Worm (Caenorhabditis elegans): ENCODE measurements around the gene srw-60.
A peak's percentile ranks its signal among the peaks of the same experiment; 100 is the strongest.

The srw-60 gene

DNA sequence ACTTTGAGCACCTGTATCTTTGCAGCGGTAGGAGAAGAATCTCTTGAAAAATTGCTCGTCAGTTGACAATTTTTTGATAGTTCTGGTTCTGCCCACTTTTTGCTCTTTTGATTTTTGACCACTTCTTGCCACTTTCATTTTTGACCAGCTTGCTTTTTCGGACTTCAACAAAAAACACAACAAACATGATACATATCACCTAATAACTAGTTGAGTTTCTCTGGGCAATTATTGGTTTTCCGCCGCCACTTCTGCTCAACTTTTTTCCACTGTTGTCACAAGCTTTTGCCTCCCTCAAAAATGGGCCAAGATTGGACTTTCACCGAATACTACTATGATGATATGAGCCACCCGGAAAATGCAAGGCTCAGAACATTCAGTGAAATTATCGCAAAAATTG is at the start of gene srw-60:
Gene srw-60, plus strand, starts transcription at position 301 of the 400 bp plus-strand sequence.
- TF ChIP-seq T22C8.4 (GFP tag; IDR thresholded peaks at IDR 0.05) (no peak), cog-1 (tag; optimal IDR thresholded peaks at IDR 0.05) (no peak), klf-2 (GFP tag; conservative IDR thresholded peaks at IDR 0.05) (no peak), ztf-29 (GFP tag; IDR thresholded peaks at IDR 0.05) (no peak), tab-1 (GFP tag; IDR thresholded peaks at IDR 0.05) (no peak), med-1 (GFP tag; optimal IDR thresholded peaks at IDR 0.05; ENCODE audit: insufficient read depth) (no peak), ref-1 (GFP tag; conservative IDR thresholded peaks at IDR 0.05) (no peak), flt-1 (GFP tag; IDR thresholded peaks at IDR 0.05) (no peak), ztf-23 (GFP tag; IDR thresholded peaks at IDR 0.05) (no peak)

DNA sequence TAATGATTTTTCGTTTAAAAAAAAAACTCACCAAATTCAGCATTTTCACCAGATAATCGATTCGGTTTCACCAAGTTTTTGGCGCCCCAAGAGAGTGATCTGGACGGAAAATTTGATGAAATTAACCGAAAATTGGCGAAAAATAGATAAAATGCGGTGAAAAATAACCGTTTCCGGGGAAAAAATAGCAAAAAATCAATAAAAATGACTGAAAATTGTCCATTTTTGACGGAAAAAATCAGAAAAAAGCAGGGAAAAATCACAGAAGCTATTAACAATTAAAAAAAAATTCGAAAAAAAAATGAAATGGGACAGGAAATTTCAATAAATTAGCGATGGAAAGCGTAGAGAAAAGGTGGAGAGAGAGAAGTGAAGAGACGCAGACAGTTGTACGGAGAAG is 44.9 kb upstream of the srw-60 start, which contains the start of gene ubc-15:
Gene ubc-15, minus strand, starts transcription at position 101 of the 400 bp plus-strand sequence.
- TF ChIP-seq klf-2 (GFP tag; conservative IDR thresholded peaks at IDR 0.05) (no peak), tab-1 (GFP tag; IDR thresholded peaks at IDR 0.05) (no peak), ref-1 (GFP tag; conservative IDR thresholded peaks at IDR 0.05) (no peak), ztf-23 (GFP tag; IDR thresholded peaks at IDR 0.05) (no peak), T22C8.4 (GFP tag; IDR thresholded peaks at IDR 0.05) (no peak), ztf-29 (GFP tag; IDR thresholded peaks at IDR 0.05) (no peak), flt-1 (GFP tag; IDR thresholded peaks at IDR 0.05) (no peak), med-1 (GFP tag; optimal IDR thresholded peaks at IDR 0.05; ENCODE audit: insufficient read depth) (no peak)

DNA sequence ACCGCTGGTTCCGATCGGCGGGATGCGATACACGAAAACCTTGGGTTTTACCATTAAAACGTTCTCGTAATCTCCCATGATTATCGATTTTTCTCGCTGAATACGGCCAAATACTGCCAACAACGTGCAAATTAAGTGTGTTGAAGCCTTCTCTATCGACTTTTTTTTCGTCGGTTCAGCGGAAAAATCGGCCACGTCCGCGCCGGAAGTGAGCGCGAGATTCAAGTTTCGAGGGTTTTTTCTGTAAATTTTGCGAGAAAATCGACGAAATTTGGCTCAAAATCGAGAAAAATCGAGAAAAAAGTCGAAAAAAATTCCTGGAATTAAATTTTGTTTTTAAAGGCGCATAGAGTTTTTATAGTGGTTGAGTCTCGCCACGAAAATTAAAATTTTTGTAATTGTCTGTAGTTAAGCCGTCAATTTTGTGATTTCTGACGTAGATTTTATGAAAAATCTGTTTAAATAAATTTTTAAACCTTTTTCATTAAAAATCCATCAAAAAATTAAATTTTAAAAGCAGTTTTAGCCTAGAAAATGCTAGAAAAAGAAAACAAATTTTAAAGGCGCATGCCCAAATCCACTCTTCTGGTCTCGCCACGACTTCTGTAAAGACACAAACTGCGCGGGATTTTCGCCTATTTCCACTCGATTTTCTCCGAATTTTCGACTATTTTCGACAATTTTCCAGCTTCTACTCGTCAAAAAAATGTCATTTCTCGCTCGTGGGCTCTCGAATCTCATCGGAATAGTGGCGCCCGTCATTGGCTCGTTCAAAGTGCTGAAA is 39.1 kb upstream of the srw-60 start, which contains the start of the genes ncap-1 and Y110A2AR.1:
Gene ncap-1, minus strand, starts transcription at position 241 of the 784 bp plus-strand sequence.
Gene Y110A2AR.1, plus strand, starts transcription at position 637 of the 784 bp plus-strand sequence.
- TF ChIP-seq tab-1 (GFP tag; IDR thresholded peaks at IDR 0.05), result no peak
- no peak for TF ChIP-seq klf-2 (GFP tag; conservative IDR thresholded peaks at IDR 0.05)
- TF ChIP-seq flt-1 (GFP tag; IDR thresholded peaks at IDR 0.05), result no peak
- TF ChIP-seq ref-1 (GFP tag; conservative IDR thresholded peaks at IDR 0.05), result no peak
- no peak for TF ChIP-seq med-1 (GFP tag; optimal IDR thresholded peaks at IDR 0.05; ENCODE audit: insufficient read depth)
- 0 out of 2 replicates have a peak, but pooled peaks have one; percentile 10 for TF ChIP-seq T22C8.4 (GFP tag; IDR thresholded peaks at IDR 0.05)

DNA sequence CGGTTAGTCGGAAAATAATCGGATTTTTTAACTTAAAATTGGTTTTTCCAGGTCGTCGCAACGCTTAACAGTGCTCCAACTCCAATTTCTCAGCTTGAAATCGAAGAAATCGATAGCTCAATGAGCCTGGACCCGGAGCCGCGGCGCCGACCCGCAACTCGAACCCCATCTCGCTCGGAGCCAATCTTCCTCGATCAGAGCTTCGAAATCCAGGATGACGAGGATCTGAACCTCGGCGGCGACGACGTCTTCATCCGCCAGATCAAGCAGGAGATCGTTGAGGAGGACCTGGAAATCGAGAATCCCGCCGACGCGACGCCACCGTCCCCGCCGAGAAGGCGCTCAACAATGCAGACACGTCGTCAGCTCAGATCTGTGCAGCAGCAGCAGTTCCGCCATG is 38.2 kb upstream of the srw-60 start:
- TF ChIP-seq cog-1 (tag; optimal IDR thresholded peaks at IDR 0.05) (no peak), T22C8.4 (GFP tag; IDR thresholded peaks at IDR 0.05) (no peak), ref-1 (GFP tag; conservative IDR thresholded peaks at IDR 0.05) (no peak), flt-1 (GFP tag; IDR thresholded peaks at IDR 0.05) (no peak), ztf-29 (GFP tag; IDR thresholded peaks at IDR 0.05) (no peak), ztf-23 (GFP tag; IDR thresholded peaks at IDR 0.05) (no peak), med-1 (GFP tag; optimal IDR thresholded peaks at IDR 0.05; ENCODE audit: insufficient read depth) (no peak), klf-2 (GFP tag; conservative IDR thresholded peaks at IDR 0.05) (no peak), tab-1 (GFP tag; IDR thresholded peaks at IDR 0.05) (no peak)

DNA sequence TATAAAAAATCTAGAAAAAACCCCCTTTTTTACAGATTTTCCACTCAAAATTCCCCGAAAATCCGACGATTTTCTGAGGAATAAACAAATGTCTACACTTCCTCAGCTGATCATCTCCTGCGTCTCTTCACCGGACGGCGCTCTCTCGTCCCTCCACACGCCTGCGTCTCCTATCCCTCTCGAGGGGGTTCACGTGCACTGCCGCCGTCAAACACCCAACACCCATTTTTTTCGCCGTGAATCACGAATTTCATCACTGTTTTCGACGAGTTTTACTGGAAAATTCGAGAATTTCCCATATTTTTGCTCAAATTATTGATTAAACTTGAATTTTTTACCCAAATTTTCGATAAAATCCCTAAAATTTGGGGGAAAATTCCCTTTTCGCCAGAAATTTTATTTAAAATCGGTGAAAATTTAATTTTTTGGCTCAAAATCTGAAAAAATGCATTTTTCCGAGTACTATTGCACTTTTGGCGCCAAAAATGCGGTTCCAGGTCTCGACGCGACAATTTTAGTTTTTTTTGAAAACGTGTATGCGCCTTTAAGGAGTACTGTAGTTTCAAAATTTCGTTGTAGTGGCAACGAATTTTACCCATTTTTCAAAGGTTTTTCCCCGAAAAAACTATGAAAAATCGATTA is 37.5 kb upstream of the srw-60 start:
- TF ChIP-seq ref-1 (GFP tag; conservative IDR thresholded peaks at IDR 0.05) (no peak), tab-1 (GFP tag; IDR thresholded peaks at IDR 0.05) (no peak), ztf-23 (GFP tag; IDR thresholded peaks at IDR 0.05) (no peak), cog-1 (tag; optimal IDR thresholded peaks at IDR 0.05) (no peak)

DNA sequence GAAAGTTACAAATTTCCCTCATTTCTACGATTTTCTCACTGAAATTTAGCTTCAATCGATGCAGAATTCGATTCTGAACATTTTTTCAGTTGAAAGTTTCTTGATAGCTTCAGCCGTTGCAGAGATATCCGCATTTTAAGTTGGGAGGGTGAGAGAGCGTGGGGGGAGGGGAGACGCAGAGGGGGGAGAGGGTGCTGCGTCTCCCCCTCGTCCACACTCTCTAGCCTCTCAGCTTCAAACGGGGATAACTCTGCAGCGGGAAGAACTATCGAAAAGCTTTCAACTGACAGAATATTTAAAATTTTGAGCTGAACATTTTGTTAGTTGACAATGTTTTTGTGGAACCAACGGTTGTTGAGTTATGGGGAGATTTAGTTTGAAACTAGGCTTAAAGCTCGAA is 36.5 kb upstream of the srw-60 start:
- TF ChIP-seq klf-2 (GFP tag; conservative IDR thresholded peaks at IDR 0.05) (no peak), T22C8.4 (GFP tag; IDR thresholded peaks at IDR 0.05) (no peak), ztf-23 (GFP tag; IDR thresholded peaks at IDR 0.05) (no peak), tab-1 (GFP tag; IDR thresholded peaks at IDR 0.05) (no peak), ref-1 (GFP tag; conservative IDR thresholded peaks at IDR 0.05) (no peak), flt-1 (GFP tag; IDR thresholded peaks at IDR 0.05) (no peak)

DNA sequence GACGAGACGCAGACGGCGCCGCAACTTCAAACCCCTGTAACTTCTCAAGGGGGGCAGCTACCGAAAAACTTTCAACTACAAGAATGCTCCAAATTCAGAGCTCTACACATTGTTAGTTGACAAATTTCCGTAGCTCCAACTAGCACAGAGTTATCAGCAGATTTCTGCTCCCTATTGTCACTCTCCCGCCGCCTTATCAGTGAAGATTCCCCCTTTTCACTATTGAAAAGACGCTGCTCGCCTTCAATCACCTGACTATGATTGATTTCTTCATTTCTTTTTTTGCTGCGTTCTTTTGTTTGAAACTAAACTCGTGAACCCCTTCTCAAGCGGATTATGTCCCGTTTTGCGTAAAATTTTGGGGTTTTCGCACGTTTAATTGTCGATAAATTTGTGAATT is 36.0 kb upstream of the srw-60 start:
- TF ChIP-seq med-1 (GFP tag; optimal IDR thresholded peaks at IDR 0.05; ENCODE audit: insufficient read depth) (no peak), klf-2 (GFP tag; conservative IDR thresholded peaks at IDR 0.05) (no peak), tab-1 (GFP tag; IDR thresholded peaks at IDR 0.05) (no peak), T22C8.4 (GFP tag; IDR thresholded peaks at IDR 0.05) (no peak), ref-1 (GFP tag; conservative IDR thresholded peaks at IDR 0.05) (no peak), ztf-23 (GFP tag; IDR thresholded peaks at IDR 0.05) (no peak), cog-1 (tag; optimal IDR thresholded peaks at IDR 0.05) (no peak), ztf-29 (GFP tag; IDR thresholded peaks at IDR 0.05) (no peak), flt-1 (GFP tag; IDR thresholded peaks at IDR 0.05) (no peak)

DNA sequence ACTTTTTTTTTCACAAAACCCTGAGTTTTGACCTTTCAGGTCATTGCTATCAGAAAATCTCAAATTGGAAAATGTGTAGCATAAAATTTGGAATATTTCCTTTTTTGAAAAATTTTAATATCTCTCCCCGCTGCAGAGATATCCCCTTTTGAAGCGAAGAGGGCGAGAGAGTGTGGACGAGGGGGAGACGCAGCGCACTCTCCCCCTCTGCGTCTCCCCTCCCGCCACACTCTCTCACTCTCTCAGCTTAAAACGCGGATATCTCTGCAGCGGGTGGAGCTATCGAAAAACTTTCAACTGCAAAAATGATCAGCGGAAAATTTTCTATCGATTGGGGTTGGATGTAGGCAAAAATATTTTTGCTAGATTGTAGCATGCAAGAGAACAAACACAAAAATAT is 35.6 kb upstream of the srw-60 start:
- TF ChIP-seq T22C8.4 (GFP tag; IDR thresholded peaks at IDR 0.05) (no peak), ztf-29 (GFP tag; IDR thresholded peaks at IDR 0.05) (no peak), med-1 (GFP tag; optimal IDR thresholded peaks at IDR 0.05; ENCODE audit: insufficient read depth) (no peak), ztf-23 (GFP tag; IDR thresholded peaks at IDR 0.05) (no peak)

DNA sequence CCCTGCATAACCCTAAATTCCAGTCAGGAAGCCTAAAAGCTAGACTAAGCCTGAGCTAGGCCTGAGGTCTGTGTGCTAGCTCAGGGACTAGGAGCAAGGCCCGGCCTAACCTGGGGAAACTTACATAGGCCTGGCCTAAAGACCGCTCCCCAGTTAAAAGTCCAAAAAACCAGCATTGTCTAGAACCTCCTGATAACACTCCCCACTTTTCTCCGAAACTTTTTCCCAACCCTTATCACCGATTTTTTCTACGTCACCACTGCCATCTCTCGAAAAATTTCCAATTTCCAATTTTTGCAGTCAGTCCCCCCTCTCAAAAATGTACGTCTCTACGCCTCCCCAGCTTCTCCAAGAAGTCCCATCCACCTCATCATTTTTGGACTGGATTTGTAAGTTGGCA is 34.8 kb upstream of the srw-60 start, which contains the start of gene ZK355.2:
Gene ZK355.2, plus strand, starts transcription at position 301 of the 400 bp plus-strand sequence.
- TF ChIP-seq med-1 (GFP tag; optimal IDR thresholded peaks at IDR 0.05; ENCODE audit: insufficient read depth) (no peak), flt-1 (GFP tag; IDR thresholded peaks at IDR 0.05) (no peak), cog-1 (tag; optimal IDR thresholded peaks at IDR 0.05) (no peak)

DNA sequence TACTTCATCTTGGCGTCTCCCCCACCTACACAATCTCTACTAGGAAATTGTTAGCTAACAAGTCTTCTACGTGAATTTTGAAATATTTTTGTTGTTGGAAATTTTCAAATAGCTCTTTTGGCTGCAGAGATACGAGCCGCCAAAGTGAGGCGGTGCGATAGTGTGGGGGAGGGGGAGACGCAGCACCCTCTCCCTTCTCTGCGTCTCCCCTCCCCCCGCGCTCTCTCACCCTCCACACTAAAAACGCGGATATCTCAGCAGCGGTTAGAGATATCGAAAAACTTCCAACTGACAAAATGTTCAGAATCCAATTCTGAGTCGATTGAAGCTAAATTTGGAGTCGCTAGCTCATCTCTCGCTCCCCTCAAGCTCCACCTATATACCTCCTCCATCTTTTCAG is 33.4 kb upstream of the srw-60 start:
- TF ChIP-seq med-1 (GFP tag; optimal IDR thresholded peaks at IDR 0.05; ENCODE audit: insufficient read depth), result no peak
- no peak for TF ChIP-seq ztf-23 (GFP tag; IDR thresholded peaks at IDR 0.05)
- no peak for TF ChIP-seq T22C8.4 (GFP tag; IDR thresholded peaks at IDR 0.05)
- TF ChIP-seq flt-1 (GFP tag; IDR thresholded peaks at IDR 0.05), result no peak
- no peak for TF ChIP-seq tab-1 (GFP tag; IDR thresholded peaks at IDR 0.05)
- TF ChIP-seq ztf-29 (GFP tag; IDR thresholded peaks at IDR 0.05), result no peak
- TF ChIP-seq ref-1 (GFP tag; conservative IDR thresholded peaks at IDR 0.05), result no peak
- no peak for TF ChIP-seq klf-2 (GFP tag; conservative IDR thresholded peaks at IDR 0.05)
- no peak for TF ChIP-seq cog-1 (tag; optimal IDR thresholded peaks at IDR 0.05)

Data from whole organism, midembryonic.